Fruit fly (Drosophila melanogaster): ENCODE data around the gene CG9705.

DNA sequence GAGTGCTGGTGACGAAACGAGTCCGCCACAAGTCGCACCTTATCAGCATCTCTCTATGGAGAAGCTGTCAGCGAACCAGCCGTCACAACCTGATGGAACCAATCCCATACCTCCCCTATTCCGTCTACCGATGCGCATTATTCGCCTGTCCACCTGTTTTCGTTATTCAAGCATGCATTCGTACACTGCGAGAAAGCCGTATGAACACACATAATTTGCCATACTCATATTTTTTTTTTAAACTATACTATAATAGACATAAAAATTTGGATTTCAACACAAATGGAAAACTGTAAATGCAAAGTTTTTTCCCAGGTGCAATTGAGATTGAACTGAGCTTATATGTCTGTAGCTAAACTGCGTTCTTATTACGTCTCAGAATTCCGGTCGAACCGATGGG lies 16.7 kb downstream of the CG9705 start:
- no peak for TF ChIP-seq Sin3A (optimal IDR thresholded peaks at IDR 0.05)
- TF ChIP-seq psq (optimal IDR thresholded peaks at IDR 0.05), result no peak
